Worm (Caenorhabditis elegans) whole organism, early embryonic: ENCODE data around the gene taf-7.2.

Experiments
- B0310.2 ChIP-seq: sonication (generic microtip); optimal IDR thresholded peaks from 2 replicates; lab custom pipeline; 2016; ENCODE audit warnings: mild to moderate bottlenecking, missing genetic modification characterization, missing compliant biosample characterization
- F13C5.2 ChIP-seq: sonication (generic microtip); optimal IDR thresholded peaks from 2 replicates; lab custom pipeline; 2017; ENCODE audit warnings: mild to moderate bottlenecking, missing genetic modification characterization, inconsistent platforms, missing compliant biosample characterization
- aly-1 ChIP-seq: sonication (generic microtip); optimal IDR thresholded peaks from 2 replicates; lab custom pipeline; 2016; ENCODE audit warnings: missing genetic modification characterization, missing compliant biosample characterization
- ama-1 ChIP-seq: fragments of 150-350 bp; optimal IDR thresholded peaks from 2 replicates; lab custom pipeline; 2014
- ceh-13 ChIP-seq: fragments of 200-800 bp; sonication (Bioruptor generic); optimal IDR thresholded peaks from 2 replicates; lab custom pipeline; 2018; ENCODE audit warnings: mild to moderate bottlenecking, missing genetic modification characterization, missing compliant biosample characterization
- ceh-36 ChIP-seq: sonication (generic microtip); optimal IDR thresholded peaks from 2 replicates; lab custom pipeline; 2016; ENCODE audit warnings: missing genetic modification characterization, inconsistent platforms, missing compliant biosample characterization
- ets-7 ChIP-seq: sonication (generic microtip); optimal IDR thresholded peaks from 2 replicates; lab custom pipeline; 2016; ENCODE audit warnings: missing genotype, missing genetic modification characterization, missing compliant biosample characterization
- flt-1 ChIP-seq: fragments of 200-800 bp; sonication (Bioruptor generic); IDR thresholded peaks from 2 replicates; pipeline ENCODE4 v1.3.6; 2022; ENCODE audit warnings: missing genetic modification characterization, missing compliant biosample characterization
- hmbx-1 ChIP-seq: sonication (generic microtip); optimal IDR thresholded peaks from 2 replicates; lab custom pipeline; 2016; ENCODE audit warnings: mild to moderate bottlenecking, missing genetic modification characterization, missing compliant biosample characterization
- hmg-4 ChIP-seq: fragments of 200-800 bp; sonication (Bioruptor generic); optimal IDR thresholded peaks from 2 replicates; lab custom pipeline; 2018; ENCODE audit warnings: mild to moderate bottlenecking, missing genetic modification characterization, missing compliant biosample characterization
- hnd-1 ChIP-seq: sonication (generic microtip); optimal IDR thresholded peaks from 2 replicates; lab custom pipeline; 2016; ENCODE audit warnings: missing genetic modification characterization, missing compliant biosample characterization
- pes-1 ChIP-seq: fragments of 200-800 bp; sonication (Bioruptor generic); IDR thresholded peaks from 2 replicates; pipeline ENCODE4 v1.3.6; 2022; ENCODE audit warnings: missing genetic modification reagents, missing genetic modification characterization, missing compliant biosample characterization
- scrt-1 ChIP-seq: fragments of 200-800 bp; sonication (Bioruptor generic); IDR thresholded peaks from 2 replicates; pipeline ENCODE4 v1.3.6; 2022; ENCODE audit warnings: missing genetic modification characterization, missing compliant biosample characterization
- sea-1 ChIP-seq: fragments of 200-800 bp; sonication (Bioruptor generic); conservative IDR thresholded peaks from 2 replicates; pipeline ENCODE4 v1.3.6; 2022; ENCODE audit warnings: missing genetic modification characterization, missing compliant biosample characterization
- tbx-11 ChIP-seq: fragments of 200-800 bp; sonication (Bioruptor generic); IDR thresholded peaks from 2 replicates; pipeline ENCODE4 v1.3.6; 2022; ENCODE audit warnings: missing genetic modification characterization, missing compliant biosample characterization
- tbx-37 ChIP-seq: fragments of 200-800 bp; sonication (Bioruptor generic); conservative IDR thresholded peaks from 2 replicates; pipeline ENCODE4 v1.3.6; 2022; ENCODE audit warnings: missing genetic modification reagents, missing genetic modification characterization, missing compliant biosample characterization
- tra-4 ChIP-seq: sonication (generic microtip); optimal IDR thresholded peaks from 2 replicates; lab custom pipeline; 2017; ENCODE audit warnings: missing genetic modification characterization, missing compliant biosample characterization

Gene taf-7.2

DNA sequence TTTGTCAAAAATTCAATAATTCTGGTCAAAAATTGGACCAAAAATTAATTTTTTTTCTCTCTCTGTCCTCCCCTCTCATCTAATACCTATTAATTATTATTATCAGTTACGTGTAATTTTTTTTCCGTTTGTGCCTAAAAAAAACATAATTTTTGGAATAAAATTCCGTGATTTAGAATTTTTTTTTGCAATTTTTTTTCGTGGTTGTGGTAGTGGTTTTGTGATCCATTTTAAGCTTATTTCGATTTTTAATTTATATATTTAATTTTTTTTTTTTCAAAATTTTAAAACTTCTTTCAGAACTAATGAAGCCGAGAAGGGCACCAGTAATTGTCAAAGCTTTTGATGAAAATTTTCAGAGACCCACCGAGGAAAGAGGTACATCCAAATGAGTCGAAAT, 26.0 kb upstream of the taf-7.2 start, which contains the start of gene sas-1:
sas-1 (plus strand) TSS at position 301 of the 400 bp plus-strand sequence.
- TF ChIP-seq sea-1 (GFP tag; lab: Robert Waterston, UW) (no peak), tra-4 (tag; lab: Kevin White, UChicago) (no peak), F13C5.2 (tag; lab: Kevin White, UChicago) (no peak), aly-1 (tag; lab: Kevin White, UChicago) (no peak), pes-1 (no peak), tbx-11 (GFP tag; lab: Robert Waterston, UW) (no peak)

- TF ChIP-seq ama-1 (lab: Kevin White, UChicago) (no peak), tbx-11 (GFP tag; lab: Robert Waterston, UW) (no peak), sea-1 (GFP tag; lab: Robert Waterston, UW) (no peak), flt-1 (GFP tag; lab: Robert Waterston, UW) (no peak), tra-4 (tag; lab: Kevin White, UChicago) (no peak), F13C5.2 (tag; lab: Kevin White, UChicago) (no peak), aly-1 (tag; lab: Kevin White, UChicago) (no peak), hmbx-1 (tag; lab: Kevin White, UChicago) (no peak), B0310.2 (no peak), hnd-1 (no peak), ets-7 (tag; lab: Kevin White, UChicago) (no peak), ceh-36 (tag; lab: Kevin White, UChicago) (no peak)
These were observed 24.4 kb upstream of the taf-7.2 start for ce11 chrIII:12697591-12697990.

DNA sequence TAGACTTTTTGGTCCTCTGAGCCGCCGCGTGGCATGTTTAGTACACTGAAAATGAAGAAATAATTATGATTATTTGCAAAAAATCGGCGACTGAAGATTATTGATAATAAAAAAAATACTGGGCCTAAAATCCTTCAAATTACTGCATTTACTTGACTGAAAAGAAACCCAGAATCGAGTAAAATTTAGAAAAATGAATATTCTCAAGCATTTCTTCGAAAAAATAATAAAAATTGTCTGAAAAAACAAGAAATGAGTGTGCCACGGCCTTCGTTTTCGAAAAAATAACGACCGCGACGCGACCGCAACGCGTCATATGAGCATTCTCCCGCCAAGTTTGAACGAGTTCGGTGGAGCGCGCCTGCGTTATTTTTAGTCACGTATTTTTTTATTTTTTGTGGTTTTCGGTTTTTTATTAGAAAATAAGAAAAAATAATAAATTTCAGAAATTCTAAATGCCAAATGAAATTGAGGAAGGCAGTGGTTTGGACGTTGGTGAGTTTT, 14.7 kb upstream of the taf-7.2 start, which contains the start of the genes rsp-3 and spin-4:
rsp-3 (minus strand) TSS at position 51 of the 504 bp plus-strand sequence.
spin-4 (plus strand) TSS at position 447 of the 504 bp plus-strand sequence.
- TF ChIP-seq F13C5.2 (tag; lab: Kevin White, UChicago) (peak; percentile 28), hmbx-1 (tag; lab: Kevin White, UChicago) (no peak)

- no peak for TF ChIP-seq hnd-1
- no peak for TF ChIP-seq aly-1 (tag; lab: Kevin White, UChicago)
- TF ChIP-seq ceh-13 (GFP tag; lab: Kevin White, UChicago) = no peak
- no peak for TF ChIP-seq scrt-1 (GFP tag; lab: Robert Waterston, UW)
- no peak for TF ChIP-seq pes-1
- TF ChIP-seq tbx-37 (GFP tag; lab: Robert Waterston, UW) = no peak
- no peak for TF ChIP-seq hmbx-1 (tag; lab: Kevin White, UChicago)
- TF ChIP-seq sea-1 (GFP tag; lab: Robert Waterston, UW) = no peak
- no peak for TF ChIP-seq tbx-11 (GFP tag; lab: Robert Waterston, UW)
These were observed 14.2 kb upstream of the taf-7.2 start for ce11 chrIII:12687382-12687781.

- no peak for TF ChIP-seq tra-4 (tag; lab: Kevin White, UChicago)
- peak; percentile 34 for TF ChIP-seq ama-1 (lab: Kevin White, UChicago)
These were observed 13.4 kb upstream of the taf-7.2 start for ce11 chrIII:12686457-12687250.

DNA sequence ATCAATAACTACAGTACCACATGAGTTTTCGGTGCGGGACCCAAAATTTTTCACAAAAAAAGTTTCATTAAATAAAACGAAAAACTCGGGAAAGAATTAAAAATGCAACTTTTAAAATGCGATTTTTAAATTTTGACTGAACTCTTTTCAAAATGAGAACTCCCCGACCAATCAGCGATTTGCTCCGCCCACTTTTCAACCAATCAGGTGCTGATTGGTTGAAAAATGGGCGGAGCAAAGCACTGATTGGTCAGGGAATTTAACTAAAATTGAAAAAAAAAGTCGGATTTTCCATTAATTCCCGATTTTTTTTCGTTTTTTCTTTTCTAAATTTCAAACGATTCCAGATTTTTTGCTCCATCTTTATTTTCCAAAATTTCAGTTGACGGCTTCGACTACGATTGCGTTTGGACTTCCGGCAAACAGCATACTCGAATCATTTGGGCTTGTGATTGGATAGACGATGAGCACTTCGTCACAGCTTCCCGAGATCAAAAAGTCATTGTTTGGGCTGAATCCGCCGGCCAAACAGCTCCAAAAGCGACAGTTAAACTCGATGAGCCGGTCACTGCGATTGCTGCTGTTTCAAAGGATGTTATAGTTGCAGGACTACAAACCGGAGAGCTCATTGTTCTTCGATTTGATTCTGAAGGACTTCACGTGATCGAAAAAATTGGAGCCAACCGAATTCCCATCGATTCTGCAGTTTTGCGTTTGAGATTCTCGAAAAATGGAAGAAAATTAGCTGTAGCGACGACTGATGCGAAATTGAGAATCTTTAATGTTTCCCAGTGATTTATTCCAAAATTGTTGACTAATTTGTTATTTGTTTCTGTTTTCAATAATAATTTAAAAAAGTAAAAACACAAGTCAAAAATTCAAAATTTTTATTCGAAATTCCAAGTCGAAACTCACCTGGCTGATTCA, 12.4 kb upstream of the taf-7.2 start:
- no peak for TF ChIP-seq sea-1 (GFP tag; lab: Robert Waterston, UW)
- TF ChIP-seq aly-1 (tag; lab: Kevin White, UChicago) = peak; percentile 40
- peak; percentile 41 for TF ChIP-seq hmg-4
- peak; percentile 88 for TF ChIP-seq ama-1 (lab: Kevin White, UChicago)
- TF ChIP-seq ets-7 (tag; lab: Kevin White, UChicago) = no peak
- TF ChIP-seq ceh-36 (tag; lab: Kevin White, UChicago) = no peak
- no peak for TF ChIP-seq ceh-13 (GFP tag; lab: Kevin White, UChicago)

DNA sequence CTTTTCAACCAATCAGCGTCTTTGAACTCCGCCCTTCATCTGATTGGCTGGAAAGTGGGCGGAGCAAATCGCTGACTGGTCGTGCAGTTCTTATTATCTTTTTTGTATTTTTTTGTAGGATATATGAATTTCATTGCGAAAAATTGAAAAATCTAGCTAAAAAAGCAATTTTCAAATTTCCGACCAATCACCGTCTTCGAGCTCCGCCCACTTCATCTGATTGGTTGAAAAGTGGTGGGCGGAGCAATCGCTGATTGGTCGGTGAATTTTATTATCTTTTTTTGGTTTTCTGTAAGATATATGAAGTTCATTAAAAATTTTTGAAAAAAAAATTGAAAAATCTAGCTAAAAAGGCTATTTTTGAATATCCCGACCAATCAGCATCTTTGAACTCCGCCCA, 7.0 kb upstream of the taf-7.2 start:
- TF ChIP-seq ama-1 (lab: Kevin White, UChicago) = no peak
- TF ChIP-seq hmg-4 = no peak
- no peak for TF ChIP-seq hnd-1
- no peak for TF ChIP-seq tbx-11 (GFP tag; lab: Robert Waterston, UW)
- no peak for TF ChIP-seq F13C5.2 (tag; lab: Kevin White, UChicago)
- no peak for TF ChIP-seq aly-1 (tag; lab: Kevin White, UChicago)
- no peak for TF ChIP-seq B0310.2
- TF ChIP-seq ceh-36 (tag; lab: Kevin White, UChicago) = no peak
- TF ChIP-seq sea-1 (GFP tag; lab: Robert Waterston, UW) = no peak
- TF ChIP-seq ceh-13 (GFP tag; lab: Kevin White, UChicago) = no peak
- TF ChIP-seq flt-1 (GFP tag; lab: Robert Waterston, UW) = no peak
- TF ChIP-seq ets-7 (tag; lab: Kevin White, UChicago) = no peak
- TF ChIP-seq scrt-1 (GFP tag; lab: Robert Waterston, UW) = no peak
- no peak for TF ChIP-seq pes-1
- TF ChIP-seq tbx-37 (GFP tag; lab: Robert Waterston, UW) = no peak
